Worm (Caenorhabditis elegans) whole organism, mixed stage, embryonic: Measurements from ENCODE around the gene cwc-15.

ENCODE experiments used
- nhr-237 ChIP-seq: fragments of 150-350 bp; optimal IDR thresholded peaks from 2 replicates; lab custom pipeline; 2014; ENCODE audit warnings: missing biosample characterization, missing genetic modification characterization
- nhr-28 ChIP-seq: fragments of 150-350 bp; optimal IDR thresholded peaks from 2 replicates; lab custom pipeline; 2014; ENCODE audit warnings: missing biosample characterization, missing genetic modification characterization
- nhr-76 ChIP-seq: sonication (generic microtip); optimal IDR thresholded peaks from 2 replicates; lab custom pipeline; 2017; ENCODE audit warnings: missing biosample characterization, missing genetic modification characterization
- unc-120 ChIP-seq: sonication (generic microtip); optimal IDR thresholded peaks from 2 replicates; lab custom pipeline; 2017; ENCODE audit warnings: missing genetic modification characterization, missing compliant biosample characterization; ENCODE audit not compliant: poor library complexity, severe bottlenecking
- unc-39 ChIP-seq: fragments of 150-350 bp; optimal IDR thresholded peaks from 2 replicates; lab custom pipeline; 2014; ENCODE audit warnings: missing biosample characterization, missing genetic modification characterization

DNA sequence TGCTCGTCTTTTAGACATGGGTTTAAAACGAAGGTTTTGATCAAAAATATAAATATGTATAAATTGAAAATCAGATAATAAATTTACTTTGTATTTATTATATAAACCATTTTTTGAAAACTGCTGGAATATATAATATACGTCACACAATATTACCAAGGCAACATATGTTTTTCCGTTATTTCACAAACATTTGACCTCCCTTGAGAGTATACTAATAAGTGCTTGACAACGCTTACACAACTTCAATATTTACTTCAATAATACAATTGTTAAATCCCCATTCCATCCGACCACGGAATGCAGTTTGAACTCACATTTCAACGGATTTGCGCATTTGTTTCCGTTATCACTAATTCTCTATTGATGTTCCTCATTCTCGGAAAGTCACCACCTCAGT is 24.4 kb downstream of the cwc-15 start, which contains the start of gene str-198:
- no peak for TF ChIP-seq unc-39 (tag; lab: Kevin White, UChicago)
- no peak for TF ChIP-seq nhr-76
- TF ChIP-seq nhr-237 (tag; lab: Kevin White, UChicago): no peak
- no peak for TF ChIP-seq unc-120 (tag; lab: Kevin White, UChicago)
- no peak for TF ChIP-seq nhr-28 (tag; lab: Kevin White, UChicago)
